ENCODE assay signal across 1 fruit fly cellular context in the genomic region with DNA sequence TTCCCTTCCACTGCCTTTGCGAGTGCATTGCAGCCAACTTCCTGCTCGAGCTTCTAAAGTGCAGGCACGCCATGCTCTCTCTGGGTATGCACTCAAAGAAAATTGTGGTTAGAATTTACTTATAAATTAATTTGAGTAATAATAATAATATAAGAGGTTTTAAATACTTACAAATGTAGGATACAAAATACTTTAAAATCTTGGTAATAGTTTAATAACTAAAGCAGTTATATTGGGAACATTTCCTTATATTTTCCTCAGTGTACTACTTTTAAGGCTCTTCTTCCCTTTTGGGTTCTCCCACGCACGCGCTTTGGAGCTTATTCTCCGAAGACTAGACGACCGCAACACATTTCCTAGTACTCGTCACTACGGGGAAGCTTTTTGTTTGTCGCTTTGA.
TF ChIP-seq lines count a peak whose summit lies in the region.

No protein-coding gene starts in this region.

TF ChIP-seq in whole organism, embryonic, 481 proteins besides CTCF, POLR2A, EP300 and RAD21 (continued from another document and continues in another):
- TF ChIP-seq dimm (GFP tag; IDR thresholded peaks at IDR 0.05; lab: Robert Waterston, UW) (peak; percentile 39; the same call in 1 of the 2 replicates), CG14014 (GFP tag; IDR thresholded peaks at IDR 0.05; lab: Robert Waterston, UW) (peak; percentile 78), stwl (tag; optimal IDR thresholded peaks at IDR 0.05; lab: Kevin White, UChicago) (no peak), Antp (GFP tag; optimal IDR thresholded peaks at IDR 0.05; lab: Kevin White, UChicago) (peak; percentile 7), crc (GFP tag; optimal IDR thresholded peaks at IDR 0.05; lab: Kevin White, UChicago) (no peak), slbo (GFP tag; IDR thresholded peaks at IDR 0.05; lab: Robert Waterston, UW) (peak; percentile 93), Dp (GFP tag; optimal IDR thresholded peaks at IDR 0.05; lab: Kevin White, UChicago) (no peak), Aef1 (GFP tag; IDR thresholded peaks at IDR 0.05; lab: Robert Waterston, UW) (peak; percentile 70), sob (GFP tag; IDR thresholded peaks at IDR 0.05; lab: Robert Waterston, UW) (peak; percentile 58; the same call in 1 of the 2 replicates), shn (GFP tag; optimal IDR thresholded peaks at IDR 0.05; lab: Kevin White, UChicago) (no peak), CG13296 (GFP tag; optimal IDR thresholded peaks at IDR 0.05; lab: Kevin White, UChicago) (peak; percentile 85), sna (GFP tag; IDR thresholded peaks at IDR 0.05; lab: Robert Waterston, UW; ENCODE audit: partially characterized antibody) (no peak), CG9727 (GFP tag; optimal IDR thresholded peaks at IDR 0.05; lab: Kevin White, UChicago) (peak; percentile 84), Lpt (GFP tag; optimal IDR thresholded peaks at IDR 0.05; lab: Kevin White, UChicago) (no peak), cg (GFP tag; optimal IDR thresholded peaks at IDR 0.05; lab: Kevin White, UChicago) (no peak), TFAM (GFP tag; optimal IDR thresholded peaks at IDR 0.05; lab: Kevin White, UChicago) (no peak), CG3281 (GFP tag; optimal IDR thresholded peaks at IDR 0.05; lab: Kevin White, UChicago) (peak; percentile 86), Pdp1 (GFP tag; optimal IDR thresholded peaks at IDR 0.05; lab: Kevin White, UChicago) (peak in 1 of 2 experiments; percentile 34), CG32767 (GFP tag; IDR thresholded peaks at IDR 0.05; lab: Robert Waterston, UW) (peak; percentile 80), Optix (GFP tag; IDR thresholded peaks at IDR 0.05; lab: Robert Waterston, UW) (peak; percentile 50; the same call in 1 of the 3 replicates), CG8359 (GFP tag; optimal IDR thresholded peaks at IDR 0.05; lab: Kevin White, UChicago; ENCODE audit: borderline replicate concordance) (peak; percentile 45), Adf1 (GFP tag; IDR thresholded peaks at IDR 0.05; lab: Robert Waterston, UW) (peak; percentile 48; the same call in 1 of the 2 replicates), jumu (GFP tag; optimal IDR thresholded peaks at IDR 0.05; lab: Kevin White, UChicago) (no peak), CG13424 (tag; optimal IDR thresholded peaks at IDR 0.05; lab: Kevin White, UChicago) (peak; percentile 90), CG14860 (GFP tag; IDR thresholded peaks at IDR 0.05; lab: Robert Waterston, UW; ENCODE audit: partially characterized antibody) (no peak), grn (GFP tag; optimal IDR thresholded peaks at IDR 0.05; lab: Kevin White, UChicago) (no peak), CG8765 (GFP tag; IDR thresholded peaks at IDR 0.05; lab: Robert Waterston, UW) (no peak), Abd-B (GFP tag; optimal IDR thresholded peaks at IDR 0.05; lab: Kevin White, UChicago) (no peak), CG17568 (GFP tag; optimal IDR thresholded peaks at IDR 0.05; lab: Kevin White, UChicago) (peak; percentile 39), nau (GFP tag; optimal IDR thresholded peaks at IDR 0.05; lab: Kevin White, UChicago) (no peak), CG15514 (GFP tag; optimal IDR thresholded peaks at IDR 0.05; lab: Kevin White, UChicago) (peak; percentile 78), CG3995 (GFP tag; optimal IDR thresholded peaks at IDR 0.05; lab: Kevin White, UChicago) (no peak), CG7556 (GFP tag; optimal IDR thresholded peaks at IDR 0.05; lab: Kevin White, UChicago) (peak; percentile 90), Awh (GFP tag; IDR thresholded peaks at IDR 0.05; lab: Robert Waterston, UW) (peak; percentile 94), amos (GFP tag; IDR thresholded peaks at IDR 0.05; lab: Robert Waterston, UW; ENCODE audit: partially characterized antibody) (no peak), Bdp1 (GFP tag; optimal IDR thresholded peaks at IDR 0.05; lab: Kevin White, UChicago) (no peak), MBD-R2 (GFP tag; IDR thresholded peaks at IDR 0.05; lab: Robert Waterston, UW) (peak; percentile 55; the same call in 1 of the 2 replicates), CG17385 (GFP tag; optimal IDR thresholded peaks at IDR 0.05; lab: Kevin White, UChicago) (peak; percentile 82), Dip3 (GFP tag; optimal IDR thresholded peaks at IDR 0.05; lab: Kevin White, UChicago) (no peak), Dfd (GFP tag; optimal IDR thresholded peaks at IDR 0.05; lab: Kevin White, UChicago) (no peak), chn (GFP tag; optimal IDR thresholded peaks at IDR 0.05; lab: Kevin White, UChicago) (peak; percentile 27), sima (GFP tag; optimal IDR thresholded peaks at IDR 0.05; lab: Kevin White, UChicago) (no peak), zen (tag; optimal IDR thresholded peaks at IDR 0.05; lab: Kevin White, UChicago) (peak; percentile 58), Hr78 (GFP tag; optimal IDR thresholded peaks at IDR 0.05; lab: Kevin White, UChicago) (no peak), Trl (optimal IDR thresholded peaks at IDR 0.05; lab: Kevin White, UChicago) (no peak), Trl (GFP tag; optimal IDR thresholded peaks at IDR 0.05; lab: Kevin White, UChicago) (no peak), ase (GFP tag; IDR thresholded peaks at IDR 0.05; lab: Robert Waterston, UW) (peak; percentile 65; the same call in 2 of the 3 replicates), CG1602 (GFP tag; optimal IDR thresholded peaks at IDR 0.05; lab: Kevin White, UChicago) (peak; percentile 69), trh (GFP tag; optimal IDR thresholded peaks at IDR 0.05; lab: Kevin White, UChicago) (peak; percentile 54), Dbx (GFP tag; IDR thresholded peaks at IDR 0.05; lab: Robert Waterston, UW) (peak; percentile 85), hth (optimal IDR thresholded peaks at IDR 0.05; lab: Kevin White, UChicago) (no peak), az2 (GFP tag; optimal IDR thresholded peaks at IDR 0.05; lab: Kevin White, UChicago) (peak; percentile 71), Ets97D (GFP tag; optimal IDR thresholded peaks at IDR 0.05; lab: Kevin White, UChicago) (no peak), Xrp1 (GFP tag; IDR thresholded peaks at IDR 0.05; lab: Robert Waterston, UW) (peak; percentile 86), Bgb (GFP tag; IDR thresholded peaks at IDR 0.05; lab: Robert Waterston, UW; ENCODE audit: partially characterized antibody) (no peak), BEAF-32 (GFP tag; optimal IDR thresholded peaks at IDR 0.05; lab: Kevin White, UChicago) (no peak), CG32772 (GFP tag; IDR thresholded peaks at IDR 0.05; lab: Robert Waterston, UW) (peak; percentile 78), CG6765 (GFP tag; optimal IDR thresholded peaks at IDR 0.05; lab: Kevin White, UChicago) (peak; percentile 81), ttk (GFP tag; IDR thresholded peaks at IDR 0.05; lab: Robert Waterston, UW) (peak; percentile 70), NC2β (GFP tag; optimal IDR thresholded peaks at IDR 0.05; lab: Kevin White, UChicago) (no peak), GATAe (GFP tag; conservative IDR thresholded peaks at IDR 0.05; lab: Robert Waterston, UW) (peak; percentile 29; the same call in 1 of the 2 replicates), CG14441 (GFP tag; IDR thresholded peaks at IDR 0.05; lab: Robert Waterston, UW) (peak; percentile 70), CG12155 (GFP tag; optimal IDR thresholded peaks at IDR 0.05; lab: Kevin White, UChicago) (peak; percentile 64), Xbp1 (GFP tag; optimal IDR thresholded peaks at IDR 0.05; lab: Kevin White, UChicago) (peak; percentile 78), sqz (GFP tag; optimal IDR thresholded peaks at IDR 0.05; lab: Kevin White, UChicago) (peak; percentile 70), CoRest (tag; optimal IDR thresholded peaks at IDR 0.05; lab: Kevin White, UChicago) (peak; percentile 88), wdn (GFP tag; IDR thresholded peaks at IDR 0.05; lab: Robert Waterston, UW) (peak; percentile 72), dan (GFP tag; IDR thresholded peaks at IDR 0.05; lab: Robert Waterston, UW) (no peak), prd (optimal IDR thresholded peaks at IDR 0.05; lab: Kevin White, UChicago) (no peak), prd (GFP tag; IDR thresholded peaks at IDR 0.05; lab: Robert Waterston, UW) (peak; percentile 67; the same call in 2 of the 3 replicates), CG2678 (tag; optimal IDR thresholded peaks at IDR 0.05; lab: Kevin White, UChicago) (peak; percentile 95), ken (GFP tag; IDR thresholded peaks at IDR 0.05; lab: Robert Waterston, UW) (peak; percentile 50; the same call in 1 of the 3 replicates), CG17359 (tag; optimal IDR thresholded peaks at IDR 0.05; lab: Kevin White, UChicago) (peak; percentile 83), CG4707 (GFP tag; optimal IDR thresholded peaks at IDR 0.05; lab: Kevin White, UChicago) (peak; percentile 56), B-H1 (GFP tag; IDR thresholded peaks at IDR 0.05; lab: Robert Waterston, UW) (peak; percentile 60; the same call in 2 of the 3 replicates), CG18476 (GFP tag; optimal IDR thresholded peaks at IDR 0.05; lab: Kevin White, UChicago) (peak; percentile 48), Six4 (GFP tag; optimal IDR thresholded peaks at IDR 0.05; lab: Kevin White, UChicago) (peak; percentile 53), psq (GFP tag; optimal IDR thresholded peaks at IDR 0.05; lab: Kevin White, UChicago) (peak; percentile 54), Jarid2 (GFP tag; optimal IDR thresholded peaks at IDR 0.05; lab: Kevin White, UChicago) (peak; percentile 43), Eip74EF (GFP tag; optimal IDR thresholded peaks at IDR 0.05; lab: Kevin White, UChicago) (no peak), ab (GFP tag; optimal IDR thresholded peaks at IDR 0.05; lab: Kevin White, UChicago) (no peak), usp (GFP tag; optimal IDR thresholded peaks at IDR 0.05; lab: Kevin White, UChicago) (no peak), vnd (GFP tag; IDR thresholded peaks at IDR 0.05; lab: Robert Waterston, UW; ENCODE audit: partially characterized antibody) (no peak), CG16863 (GFP tag; optimal IDR thresholded peaks at IDR 0.05; lab: Kevin White, UChicago) (no peak), pb (GFP tag; optimal IDR thresholded peaks at IDR 0.05; lab: Kevin White, UChicago) (no peak), cad (GFP tag; optimal IDR thresholded peaks at IDR 0.05; lab: Kevin White, UChicago) (no peak), NfI (GFP tag; optimal IDR thresholded peaks at IDR 0.05; lab: Kevin White, UChicago) (no peak), seq (GFP tag; IDR thresholded peaks at IDR 0.05; lab: Robert Waterston, UW) (peak; percentile 66), Oli (tag; optimal IDR thresholded peaks at IDR 0.05; lab: Kevin White, UChicago) (peak; percentile 82), phol (tag; optimal IDR thresholded peaks at IDR 0.05; lab: Kevin White, UChicago) (peak; percentile 84), CG9932 (GFP tag; IDR thresholded peaks at IDR 0.05; lab: Robert Waterston, UW) (no peak; the same call in 1 of the 2 replicates), zf30C (GFP tag; optimal IDR thresholded peaks at IDR 0.05; lab: Kevin White, UChicago) (peak; percentile 74), ara (GFP tag; IDR thresholded peaks at IDR 0.05; lab: Robert Waterston, UW) (peak; percentile 56; the same call in 1 of the 2 replicates), MTF-1 (GFP tag; optimal IDR thresholded peaks at IDR 0.05; lab: Kevin White, UChicago; ENCODE audit: borderline replicate concordance) (peak; percentile 29), ssp (GFP tag; IDR thresholded peaks at IDR 0.05; lab: Robert Waterston, UW) (peak; percentile 47; the same call in 1 of the 2 replicates), CG1792 (GFP tag; optimal IDR thresholded peaks at IDR 0.05; lab: Kevin White, UChicago) (no peak), sug (tag; optimal IDR thresholded peaks at IDR 0.05; lab: Kevin White, UChicago) (peak; percentile 79), btn (GFP tag; optimal IDR thresholded peaks at IDR 0.05; lab: Kevin White, UChicago) (no peak), CG11560 (tag; IDR thresholded peaks at IDR 0.05; lab: Robert Waterston, UW) (peak; percentile 56; the same call in 1 of the 3 replicates), Fer3 (tag; optimal IDR thresholded peaks at IDR 0.05; lab: Kevin White, UChicago) (peak; percentile 89), klu (GFP tag; IDR thresholded peaks at IDR 0.05; lab: Robert Waterston, UW) (peak; percentile 46; the same call in 1 of the 2 replicates), dmrt99B (tag; optimal IDR thresholded peaks at IDR 0.05; lab: Kevin White, UChicago) (peak; percentile 84), toy (GFP tag; IDR thresholded peaks at IDR 0.05; lab: Robert Waterston, UW) (0 out of 2 replicates have a peak, but pooled peaks have one; percentile 30), otp (GFP tag; IDR thresholded peaks at IDR 0.05; lab: Robert Waterston, UW) (0 out of 3 replicates have a peak, but pooled peaks have one; percentile 38), grau (tag; optimal IDR thresholded peaks at IDR 0.05; lab: Kevin White, UChicago) (peak; percentile 90), CG12104 (GFP tag; optimal IDR thresholded peaks at IDR 0.05; lab: Kevin White, UChicago) (peak; percentile 73), CG17802 (tag; optimal IDR thresholded peaks at IDR 0.05; lab: Kevin White, UChicago) (peak; percentile 23), Myb (GFP tag; optimal IDR thresholded peaks at IDR 0.05; lab: Kevin White, UChicago) (no peak), lbe (GFP tag; optimal IDR thresholded peaks at IDR 0.05; lab: Kevin White, UChicago) (no peak), ranshi (GFP tag; IDR thresholded peaks at IDR 0.05; lab: Robert Waterston, UW) (peak; percentile 89), wek (GFP tag; optimal IDR thresholded peaks at IDR 0.05; lab: Kevin White, UChicago) (no peak), onecut (GFP tag; IDR thresholded peaks at IDR 0.05; lab: Robert Waterston, UW) (peak; percentile 55), CG6272 (GFP tag; IDR thresholded peaks at IDR 0.05; lab: Robert Waterston, UW) (no peak), NK7.1 (GFP tag; optimal IDR thresholded peaks at IDR 0.05; lab: Kevin White, UChicago) (no peak), zfh2 (GFP tag; optimal IDR thresholded peaks at IDR 0.05; lab: Kevin White, UChicago) (no peak), Ets65A (GFP tag; lab: Kevin White, UChicago) (peak; percentile 7), CG17328 (GFP tag; IDR thresholded peaks at IDR 0.05; lab: Robert Waterston, UW) (peak; percentile 73), ap (GFP tag; IDR thresholded peaks at IDR 0.05; lab: Robert Waterston, UW) (peak; percentile 80), CG8924 (tag; optimal IDR thresholded peaks at IDR 0.05; lab: Kevin White, UChicago) (peak; percentile 91), emc (GFP tag; optimal IDR thresholded peaks at IDR 0.05; lab: Kevin White, UChicago) (no peak), CG11247 (GFP tag; IDR thresholded peaks at IDR 0.05; lab: Robert Waterston, UW) (peak; percentile 75; the same call in 1 of the 2 replicates), en (GFP tag; optimal IDR thresholded peaks at IDR 0.05; lab: Kevin White, UChicago) (no peak), vvl (GFP tag; IDR thresholded peaks at IDR 0.05; lab: Robert Waterston, UW) (peak; percentile 95), CG2875 (GFP tag; optimal IDR thresholded peaks at IDR 0.05; lab: Kevin White, UChicago) (peak; percentile 53), HLH3B (GFP tag; IDR thresholded peaks at IDR 0.05; lab: Robert Waterston, UW) (peak; percentile 87), CG16813 (GFP tag; IDR thresholded peaks at IDR 0.05; lab: Robert Waterston, UW; ENCODE audit: partially characterized antibody) (no peak)
